Fruit fly (Drosophila melanogaster) whole organism: ENCODE measurements around the gene CG10486.

Experiments used
- Dll ChIP-seq: fragments of >200 bp; optimal IDR thresholded peaks from 2 replicates; lab custom pipeline; 2017
- pan ChIP-seq: fragments of >200 bp; optimal IDR thresholded peaks from 2 replicates; lab custom pipeline; 2017
- usp ChIP-seq: fragments of >200 bp; optimal IDR thresholded peaks from 2 replicates; lab custom pipeline; 2017; ENCODE audit warnings: missing biosample characterization, missing genetic modification characterization, mixed read lengths

DNA sequence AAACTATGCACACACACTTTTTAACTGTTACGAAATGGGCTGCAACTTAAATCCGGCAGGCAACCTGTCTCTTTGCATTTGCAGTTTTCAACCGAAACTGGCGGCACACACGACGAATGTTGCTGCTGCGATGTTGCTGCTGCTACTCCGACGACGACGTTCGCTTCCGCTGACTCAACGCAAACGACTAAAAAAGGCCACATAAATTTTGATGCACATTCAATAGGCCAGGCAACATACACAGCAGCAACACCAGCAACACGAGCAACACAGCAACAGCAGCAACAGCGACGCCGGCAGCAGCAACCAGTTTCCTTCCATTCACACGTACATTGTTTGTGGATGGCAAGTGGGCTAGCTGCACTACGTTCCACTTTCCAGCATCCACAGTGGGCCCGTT, 44.0 kb upstream of the CG10486 start, which contains the start of gene Egfrap:
- no peak for TF ChIP-seq usp (GFP tag; lab: Kevin White, UChicago)
- TF ChIP-seq Dll (lab: Kevin White, UChicago), result no peak
- no peak for TF ChIP-seq pan (lab: Kevin White, UChicago)
